Worm (Caenorhabditis elegans): ENCODE measurements around the gene mltn-13.
A peak's percentile ranks its signal among the peaks of the same experiment; 100 is the strongest.

mltn-13 gene

DNA sequence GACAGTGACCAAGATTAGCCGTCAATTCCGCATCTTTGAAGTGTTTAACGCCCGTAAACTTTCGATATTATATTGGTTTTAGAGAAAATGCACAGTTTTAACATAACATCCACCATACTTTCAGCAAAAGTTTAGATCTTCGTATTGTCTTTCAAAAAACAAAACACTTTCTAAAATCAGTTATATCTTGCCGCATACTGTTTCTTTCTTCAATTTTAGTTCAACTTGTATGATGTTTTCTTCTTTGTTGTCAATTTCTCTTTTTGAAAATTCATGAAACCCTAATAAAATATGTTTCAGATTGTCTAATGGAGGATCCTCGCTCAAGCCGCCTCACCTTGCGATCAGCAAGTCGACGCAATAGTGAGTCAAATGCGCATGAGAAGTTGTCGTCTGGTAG, 5.6 kb upstream of the mltn-13 start, which contains the start of gene F02E8.4:
Gene F02E8.4 (plus strand): TSS at position 301 of the 400 bp plus-strand sequence.
- TF ChIP-seq lin-11 (tag; optimal IDR thresholded peaks at IDR 0.05) (no peak), nhr-6 (tag; optimal IDR thresholded peaks at IDR 0.05) (no peak), lsy-2 (tag; optimal IDR thresholded peaks at IDR 0.05) (no peak), skn-1 (tag; optimal IDR thresholded peaks at IDR 0.05) (no peak), elt-3 (tag; optimal IDR thresholded peaks at IDR 0.05) (no peak)

DNA sequence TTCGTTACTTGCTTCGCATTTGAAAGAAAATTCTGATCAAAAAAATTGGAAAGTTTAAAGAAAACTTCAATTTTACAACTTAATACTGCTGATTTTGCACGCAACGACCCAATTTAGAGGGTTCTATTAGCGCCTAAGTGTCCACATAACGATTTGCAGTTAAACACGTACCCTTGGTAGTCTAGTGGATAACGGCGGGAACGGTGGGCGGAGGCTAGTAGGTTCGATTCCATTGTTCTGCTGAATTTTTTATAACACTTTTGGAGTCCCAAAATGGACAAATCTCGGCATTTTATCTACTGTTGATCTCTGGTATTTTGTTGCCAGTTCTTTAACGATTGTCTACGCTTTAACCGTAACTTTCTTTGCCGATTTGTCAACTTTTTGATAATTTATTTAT, 4.9 kb upstream of the mltn-13 start:
- no peak for TF ChIP-seq aly-2 (tag; optimal IDR thresholded peaks at IDR 0.05)

DNA sequence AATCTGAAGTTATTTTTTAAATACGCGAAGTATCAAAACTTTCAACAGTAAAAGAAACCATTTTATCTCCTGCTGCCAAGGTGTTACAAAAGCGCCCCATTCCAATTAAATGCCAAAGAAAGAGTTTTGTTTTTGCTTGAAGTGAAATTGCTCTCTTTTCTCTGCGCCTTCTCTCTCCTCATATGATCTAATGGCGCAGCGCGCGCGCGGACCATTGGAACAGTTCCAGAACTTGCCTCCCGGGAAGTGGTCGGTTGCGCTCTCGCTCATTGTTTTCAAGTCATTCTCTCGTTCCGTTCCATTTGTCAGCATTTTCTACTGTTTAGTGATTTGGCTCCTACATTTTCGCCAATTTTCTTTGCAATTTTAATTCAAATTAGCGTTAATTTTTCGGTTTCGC, 3.8 kb upstream of the mltn-13 start:
- TF ChIP-seq nhr-12 (tag; optimal IDR thresholded peaks at IDR 0.05): no peak
- no peak for TF ChIP-seq ama-1 (optimal IDR thresholded peaks at IDR 0.05)
- no peak for TF ChIP-seq sem-4 (tag; optimal IDR thresholded peaks at IDR 0.05)

DNA sequence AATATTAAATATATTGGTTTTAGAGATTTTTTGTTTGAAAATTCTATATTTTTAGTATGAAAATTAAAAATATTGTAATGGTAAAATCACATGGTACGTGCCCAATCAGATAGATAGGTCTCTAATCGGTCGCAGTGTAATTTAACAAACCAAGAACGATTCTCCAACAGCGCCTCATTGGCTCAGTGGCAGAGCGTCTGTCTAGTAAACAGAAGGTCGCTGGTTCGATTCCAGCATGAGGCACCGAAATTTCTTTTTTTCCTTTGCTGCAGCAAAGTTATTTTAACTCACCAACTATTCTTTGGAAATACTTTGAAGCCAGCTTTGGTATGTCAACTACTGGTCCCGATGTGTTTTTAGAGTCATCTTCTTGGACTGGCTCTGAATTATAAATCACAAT, 3.3 kb downstream of the mltn-13 start:
- TF ChIP-seq lin-39 (tag; optimal IDR thresholded peaks at IDR 0.05): no peak
- TF ChIP-seq sem-4 (tag; optimal IDR thresholded peaks at IDR 0.05): no peak
- TF ChIP-seq C34F6.9 (tag; optimal IDR thresholded peaks at IDR 0.05): peak; percentile 17
- TF ChIP-seq ama-1 (optimal IDR thresholded peaks at IDR 0.05): no peak
- no peak for TF ChIP-seq R02D3.7 (tag; optimal IDR thresholded peaks at IDR 0.05)
- TF ChIP-seq egl-27 (tag; optimal IDR thresholded peaks at IDR 0.05): no peak
- TF ChIP-seq sma-9 (GFP tag; optimal IDR thresholded peaks at IDR 0.05): peak; percentile 52
- no peak for TF ChIP-seq sma-9 (tag; optimal IDR thresholded peaks at IDR 0.05)
- TF ChIP-seq sma-3 (GFP tag; optimal IDR thresholded peaks at IDR 0.05): peak; percentile 19
- TF ChIP-seq nhr-237 (tag; optimal IDR thresholded peaks at IDR 0.05): no peak
- no peak for TF ChIP-seq unc-39 (tag; optimal IDR thresholded peaks at IDR 0.05)
- TF ChIP-seq fos-1 (tag; optimal IDR thresholded peaks at IDR 0.05): peak; percentile 38
- TF ChIP-seq unc-55 (GFP tag; optimal IDR thresholded peaks at IDR 0.05): no peak
- peak; percentile 68 for TF ChIP-seq nhr-129 (tag; optimal IDR thresholded peaks at IDR 0.05)
- TF ChIP-seq nhr-12 (tag; optimal IDR thresholded peaks at IDR 0.05): no peak
- TF ChIP-seq unc-62 (GFP tag; optimal IDR thresholded peaks at IDR 0.05): no peak
- no peak for TF ChIP-seq skn-1 (tag; optimal IDR thresholded peaks at IDR 0.05)
- TF ChIP-seq ceh-16 (tag; optimal IDR thresholded peaks at IDR 0.05): no peak
- TF ChIP-seq mab-5 (tag; optimal IDR thresholded peaks at IDR 0.05): no peak
- no peak for TF ChIP-seq nhr-6 (tag; optimal IDR thresholded peaks at IDR 0.05)
- TF ChIP-seq crh-2 (tag; optimal IDR thresholded peaks at IDR 0.05): peak; percentile 3
- TF ChIP-seq nhr-11 (tag; optimal IDR thresholded peaks at IDR 0.05): no peak

DNA sequence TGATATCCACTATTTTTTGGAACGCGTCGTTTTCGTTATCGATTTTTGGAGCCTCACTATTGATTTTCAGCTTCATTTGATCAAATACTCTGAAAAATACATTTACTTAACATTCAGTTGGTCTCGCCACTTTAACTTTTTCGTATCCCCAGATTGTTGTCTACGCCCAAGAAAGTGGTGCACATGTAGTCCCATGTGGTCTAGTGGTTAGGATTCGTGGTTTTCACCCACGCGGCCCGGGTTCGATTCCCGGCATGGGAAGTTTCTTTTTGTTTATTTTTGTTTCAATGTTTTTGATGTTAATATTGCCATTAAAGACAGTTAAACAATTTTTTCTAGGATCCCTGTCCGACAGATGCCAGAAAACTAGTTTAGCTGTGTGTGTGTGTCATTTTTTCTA, 4.1 kb downstream of the mltn-13 start:
- TF ChIP-seq mdl-1 (tag; optimal IDR thresholded peaks at IDR 0.05): peak in 1 of 2 experiments; percentile 51
- TF ChIP-seq unc-62 (GFP tag; optimal IDR thresholded peaks at IDR 0.05): no peak
- TF ChIP-seq F13H6.1 (tag; optimal IDR thresholded peaks at IDR 0.05): peak; percentile 55
- no peak for TF ChIP-seq ama-1 (optimal IDR thresholded peaks at IDR 0.05)
- TF ChIP-seq skn-1 (tag; optimal IDR thresholded peaks at IDR 0.05): no peak
- peak; percentile 29 for TF ChIP-seq fos-1 (tag; optimal IDR thresholded peaks at IDR 0.05)
- peak; percentile 70 for TF ChIP-seq nhr-129 (tag; optimal IDR thresholded peaks at IDR 0.05)
- TF ChIP-seq nhr-77 (tag; optimal IDR thresholded peaks at IDR 0.05): no peak
- TF ChIP-seq snpc-4 (tag; optimal IDR thresholded peaks at IDR 0.05): peak; percentile 3
- no peak for TF ChIP-seq R02D3.7 (tag; optimal IDR thresholded peaks at IDR 0.05)
- no peak for TF ChIP-seq alr-1 (tag; optimal IDR thresholded peaks at IDR 0.05)
- no peak for TF ChIP-seq ceh-82 (tag; optimal IDR thresholded peaks at IDR 0.05)
- TF ChIP-seq ZK546.5 (tag; optimal IDR thresholded peaks at IDR 0.05): no peak
- TF ChIP-seq crh-2 (tag; optimal IDR thresholded peaks at IDR 0.05): peak; percentile 44
- no peak for TF ChIP-seq lin-11 (tag; optimal IDR thresholded peaks at IDR 0.05)
- TF ChIP-seq nhr-6 (tag; optimal IDR thresholded peaks at IDR 0.05): no peak
- TF ChIP-seq ztf-4 (tag; optimal IDR thresholded peaks at IDR 0.05): no peak
- no peak for TF ChIP-seq sma-3 (GFP tag; optimal IDR thresholded peaks at IDR 0.05)
- TF ChIP-seq nhr-23 (tag; optimal IDR thresholded peaks at IDR 0.05): no peak
- peak; percentile 41 for TF ChIP-seq gmeb-1 (tag; optimal IDR thresholded peaks at IDR 0.05)
- TF ChIP-seq peb-1 (tag; optimal IDR thresholded peaks at IDR 0.05): no peak
- no peak for TF ChIP-seq nhr-10 (tag; optimal IDR thresholded peaks at IDR 0.05)
- no peak for TF ChIP-seq blmp-1 (tag; optimal IDR thresholded peaks at IDR 0.05; ENCODE audit: insufficient read depth)
- no peak for TF ChIP-seq aly-2 (tag; optimal IDR thresholded peaks at IDR 0.05)
- TF ChIP-seq Y55F3AM.14 (GFP tag; optimal IDR thresholded peaks at IDR 0.05): no peak
- no peak for TF ChIP-seq nhr-25 (tag; optimal IDR thresholded peaks at IDR 0.05)
- TF ChIP-seq unc-39 (tag; optimal IDR thresholded peaks at IDR 0.05): no peak
- peak; percentile 20 for TF ChIP-seq sem-4 (tag; optimal IDR thresholded peaks at IDR 0.05)
- no peak for TF ChIP-seq nhr-11 (tag; optimal IDR thresholded peaks at IDR 0.05)
- peak; percentile 76 for TF ChIP-seq sma-9 (GFP tag; optimal IDR thresholded peaks at IDR 0.05)
- TF ChIP-seq sma-9 (tag; optimal IDR thresholded peaks at IDR 0.05): no peak
- no peak for TF ChIP-seq lin-39 (tag; optimal IDR thresholded peaks at IDR 0.05)
- no peak for TF ChIP-seq ztf-1 (GFP tag; conservative IDR thresholded peaks at IDR 0.05)
- no peak for TF ChIP-seq elt-1 (tag; optimal IDR thresholded peaks at IDR 0.05)
- peak in 1 of 2 experiments; percentile 42 for TF ChIP-seq lsy-2 (tag; optimal IDR thresholded peaks at IDR 0.05)
- no peak for TF ChIP-seq ceh-16 (tag; optimal IDR thresholded peaks at IDR 0.05)
- TF ChIP-seq C34F6.9 (tag; optimal IDR thresholded peaks at IDR 0.05): peak; percentile 27
- peak; percentile 62 for TF ChIP-seq unc-55 (GFP tag; optimal IDR thresholded peaks at IDR 0.05)
- peak; percentile 41 for TF ChIP-seq nhr-21 (tag; optimal IDR thresholded peaks at IDR 0.05)

Data from whole organism, L2 larva.